Worm (Caenorhabditis elegans): ENCODE data around the gene col-125.

DNA sequence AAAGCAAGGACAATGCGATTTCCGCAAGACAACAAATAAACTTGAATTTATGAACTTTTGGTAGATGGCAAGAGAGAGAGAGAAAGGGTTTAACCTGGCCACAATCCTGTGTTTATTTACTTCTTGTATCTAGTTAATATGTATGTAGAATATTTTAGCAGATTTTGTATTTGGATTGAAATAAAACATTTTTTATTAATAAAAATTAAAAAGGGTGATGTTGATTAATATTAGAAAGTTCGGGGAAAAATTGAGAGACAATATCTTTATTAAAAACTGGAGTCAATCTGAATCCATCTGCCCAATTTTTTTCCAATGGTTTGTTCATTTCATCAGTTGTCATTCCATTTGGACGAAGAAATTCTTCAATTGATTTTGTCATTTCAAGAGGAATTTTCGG is 40.8 kb downstream of the col-125 start, which contains the start of gene col-127:
- TF ChIP-seq dmd-6 (GFP tag; IDR thresholded peaks at IDR 0.05) (no peak), ama-1 (optimal IDR thresholded peaks at IDR 0.05) (no peak)

Measured in whole organism, L4 larva.